Worm (Caenorhabditis elegans): Measurements from ENCODE around the gene C07E3.10.

ce11 chrII:10308726-10309125 is 37.4 kb upstream of the C07E3.10 start, which contains the start of gene gcy-4:
- TF ChIP-seq ref-1 (GFP tag; conservative IDR thresholded peaks at IDR 0.05) (no peak), cog-1 (tag; optimal IDR thresholded peaks at IDR 0.05) (no peak), flt-1 (GFP tag; IDR thresholded peaks at IDR 0.05) (no peak), med-1 (GFP tag; optimal IDR thresholded peaks at IDR 0.05; ENCODE audit: insufficient read depth) (no peak), ztf-23 (GFP tag; IDR thresholded peaks at IDR 0.05) (no peak), klf-2 (GFP tag; conservative IDR thresholded peaks at IDR 0.05) (no peak), tab-1 (GFP tag; IDR thresholded peaks at IDR 0.05) (no peak), T22C8.4 (GFP tag; IDR thresholded peaks at IDR 0.05) (no peak), ztf-29 (GFP tag; IDR thresholded peaks at IDR 0.05) (no peak)
